Fruit fly (Drosophila melanogaster) whole organism, larva: ENCODE data around the gene CG13258.
A peak's percentile ranks its signal among the peaks of the same experiment; 100 is the strongest.

Experiments used
- noc ChIP-seq: fragments of 200-800 bp; sonication (Bioruptor generic); optimal IDR thresholded peaks from 3 replicates; lab custom pipeline; 2019; ENCODE audit warnings: missing biosample characterization, mild to moderate bottlenecking, missing genetic modification characterization, moderate library complexity

Gene CG13258

DNA sequence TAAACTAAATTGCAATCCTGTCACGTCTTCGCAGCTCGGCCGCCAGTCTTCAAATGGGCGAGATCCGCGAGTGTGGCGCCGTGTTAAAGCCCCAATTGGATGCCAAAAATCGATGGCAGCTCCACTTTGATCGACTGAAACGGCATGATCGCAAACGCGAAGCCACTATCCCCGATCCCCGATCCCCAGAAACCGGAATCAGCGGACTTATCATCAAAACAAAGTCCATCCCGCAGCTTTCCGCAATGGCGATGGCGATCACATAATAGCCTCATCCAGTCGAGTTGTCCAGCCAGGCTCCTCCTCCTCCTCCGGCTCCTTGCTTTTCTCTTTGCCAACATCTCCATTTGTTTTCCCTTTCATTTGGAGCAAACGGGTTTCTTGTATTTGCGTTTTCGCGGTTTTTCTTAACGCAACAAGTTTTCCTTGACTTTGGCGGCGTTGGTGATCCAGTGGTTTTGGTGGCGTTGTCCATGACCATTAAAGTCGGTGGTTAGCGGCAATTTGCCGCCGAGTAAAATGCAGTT is at the start of gene CG13258:
Gene CG13258, minus strand, starts transcription at position 51 of the 527 bp plus-strand sequence.
- no peak for TF ChIP-seq noc

DNA sequence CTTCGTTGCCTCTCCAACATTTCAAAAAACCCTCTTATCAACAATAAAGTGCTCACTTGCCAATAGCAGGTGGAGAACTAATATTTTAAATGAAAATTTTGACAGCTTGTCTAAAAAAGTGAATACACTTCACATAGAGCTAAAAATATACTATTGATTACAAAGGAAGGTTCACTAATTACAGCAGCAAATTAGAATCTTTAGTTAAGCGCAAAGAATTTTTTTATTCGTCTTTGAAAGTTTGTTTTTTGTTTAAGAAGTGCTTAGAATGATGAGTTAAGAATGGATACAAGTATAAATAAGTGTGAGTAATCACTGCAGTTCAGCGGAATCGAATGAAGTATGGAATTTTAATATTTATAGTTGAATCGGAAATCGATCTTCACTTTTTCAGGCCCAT is 49.4 kb upstream of the CG13258 start, which contains the start of gene CG44405:
Gene CG44405, minus strand, starts transcription at position 101 of the 400 bp plus-strand sequence.
- no peak for TF ChIP-seq noc

DNA sequence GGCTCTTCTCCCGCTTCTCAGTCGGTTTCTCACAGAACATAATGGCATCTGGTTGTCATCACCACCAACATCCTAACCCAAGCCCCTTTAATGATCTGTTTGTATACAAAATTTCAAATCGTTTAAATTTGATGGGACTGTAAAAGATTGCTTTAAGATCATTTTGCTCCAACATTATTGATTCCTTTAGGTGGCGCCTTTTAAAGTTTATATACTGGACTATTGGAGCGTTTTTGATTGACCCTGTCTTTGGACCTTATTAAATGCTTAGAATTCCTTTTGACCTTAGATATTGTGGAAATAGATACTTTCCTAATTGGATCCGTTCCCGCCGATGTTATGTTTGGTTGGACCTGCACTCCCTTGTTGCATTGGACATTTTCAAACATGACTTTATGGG is 47.4 kb upstream of the CG13258 start, which contains the start of gene CG42266:
Gene CG42266, minus strand, starts transcription at position 101 of the 400 bp plus-strand sequence.
- TF ChIP-seq noc: no peak

DNA sequence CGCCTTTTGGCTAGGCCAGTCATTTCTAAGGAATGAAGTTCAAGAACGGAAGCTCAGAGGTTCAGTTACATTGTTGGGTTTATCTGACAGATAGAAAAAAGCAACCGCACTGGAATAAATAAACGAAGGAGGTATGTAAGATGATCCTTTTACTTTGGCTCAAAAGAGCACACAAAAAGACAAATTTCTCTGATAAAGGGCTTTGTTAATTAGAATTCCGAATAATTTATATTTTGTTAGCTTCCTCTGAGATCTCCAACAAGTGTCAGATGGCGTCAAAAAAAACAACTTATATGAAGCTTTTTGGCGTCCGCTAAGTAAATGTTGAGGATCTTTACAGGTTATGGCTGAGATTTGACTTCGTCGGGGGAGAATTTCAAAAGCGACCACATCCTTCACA is 45.0 kb upstream of the CG13258 start, which contains the start of gene CG31817:
Gene CG31817, minus strand, starts transcription at position 101 of the 400 bp plus-strand sequence.
- no peak for TF ChIP-seq noc

DNA sequence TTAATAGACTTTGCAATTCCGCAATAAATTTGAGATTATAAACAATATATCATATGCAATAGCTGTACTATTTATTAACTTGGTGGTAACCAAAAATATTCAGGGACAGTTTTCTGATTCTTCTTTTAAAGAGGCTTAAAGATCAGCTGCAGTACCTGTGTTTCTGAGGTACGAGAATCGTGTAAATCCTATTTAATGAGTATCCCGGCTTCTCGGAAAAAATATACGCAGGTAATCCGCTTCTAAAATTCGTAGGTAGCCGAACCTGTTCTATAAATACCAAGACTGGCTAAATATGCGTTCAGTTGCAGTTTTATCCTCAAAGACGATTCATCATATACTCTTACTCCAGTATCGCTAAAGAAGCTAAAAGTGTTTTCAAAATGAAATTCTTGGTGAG is 36.8 kb upstream of the CG13258 start, which contains the start of gene CG4440:
Gene CG4440, plus strand, starts transcription at position 301 of the 400 bp plus-strand sequence.
- TF ChIP-seq noc: no peak

DNA sequence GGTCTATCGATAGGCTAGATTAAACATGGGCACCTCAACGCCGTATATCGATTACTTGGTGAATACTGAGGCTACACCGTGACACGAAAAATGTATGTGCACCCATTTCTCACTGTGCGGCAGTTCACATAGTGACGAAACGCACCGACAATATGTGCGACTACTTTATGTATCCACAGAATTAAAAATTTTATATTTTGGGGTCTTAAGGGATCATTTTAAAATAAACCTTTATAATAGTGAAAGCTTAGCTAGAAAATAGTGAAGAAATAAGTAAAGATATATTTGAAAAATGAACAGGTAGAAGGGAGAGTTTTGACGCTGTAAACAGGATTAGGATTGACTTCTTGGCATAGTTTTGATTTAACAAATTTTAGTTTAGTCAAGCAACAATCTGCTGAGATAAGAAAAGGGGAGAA is 36.3 kb upstream of the CG13258 start, which contains the start of gene mRpL4:
Gene mRpL4, minus strand, starts transcription at position 31 of the 419 bp plus-strand sequence.
- no peak for TF ChIP-seq noc

DNA sequence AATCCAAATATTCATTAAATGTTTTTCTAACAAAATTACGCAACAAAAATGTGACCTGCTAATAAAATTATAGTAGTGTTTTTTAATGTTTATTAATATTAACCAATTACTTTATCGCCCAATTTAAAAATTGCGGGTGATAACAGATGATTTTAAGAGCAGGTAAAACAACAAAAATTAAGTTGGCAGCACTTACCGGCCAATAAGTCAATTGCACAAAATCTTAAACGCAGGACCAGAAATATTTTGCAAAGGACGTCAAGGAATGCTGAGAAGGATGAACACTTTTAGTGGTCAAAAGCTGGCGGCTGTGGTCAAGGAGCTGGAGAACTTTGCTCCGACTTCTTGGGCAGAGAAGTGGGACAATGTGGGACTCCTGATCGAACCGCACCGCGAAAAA is 34.1 kb upstream of the CG13258 start, which contains the start of gene CG4278:
Gene CG4278, plus strand, starts transcription at position 178 of the 400 bp plus-strand sequence.
- no peak for TF ChIP-seq noc

DNA sequence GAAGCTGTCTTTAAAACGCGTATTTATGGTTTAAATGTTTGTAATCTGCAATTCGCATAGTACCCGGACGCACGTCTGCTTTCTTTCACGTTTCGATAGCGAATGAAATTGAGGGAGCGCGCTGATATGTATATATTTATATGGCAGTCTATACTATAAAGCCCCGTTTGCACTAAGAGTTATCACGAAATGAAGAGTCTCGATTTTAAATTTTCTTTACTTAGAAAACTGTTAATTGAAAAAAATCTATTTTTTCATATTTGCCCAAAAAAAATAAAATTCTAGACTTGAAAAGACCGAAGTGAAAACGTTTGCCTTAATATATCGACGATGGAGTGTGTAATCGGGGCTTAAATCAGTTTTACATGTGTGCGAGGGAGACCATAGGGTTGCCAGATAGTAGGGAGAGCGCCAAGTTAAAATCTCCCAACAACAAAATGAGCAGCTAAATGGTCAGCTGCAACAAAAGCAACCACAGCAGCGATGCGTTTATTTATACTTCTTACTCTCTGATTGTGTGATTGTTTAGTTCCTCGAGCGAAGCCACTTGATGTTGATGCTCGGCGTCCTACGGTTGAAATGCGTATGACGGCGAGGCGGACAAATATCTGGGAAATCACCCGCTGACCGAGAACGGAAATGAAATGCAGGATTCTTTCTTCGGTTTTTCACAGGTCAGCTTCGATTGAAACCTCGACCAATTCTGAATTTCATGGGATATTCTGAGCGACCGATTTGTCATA is 32.9 kb upstream of the CG13258 start, which contains the start of gene cact:
Gene cact, minus strand, starts transcription at position 693 of the 743 bp plus-strand sequence.
- TF ChIP-seq noc: peak; percentile 96

DNA sequence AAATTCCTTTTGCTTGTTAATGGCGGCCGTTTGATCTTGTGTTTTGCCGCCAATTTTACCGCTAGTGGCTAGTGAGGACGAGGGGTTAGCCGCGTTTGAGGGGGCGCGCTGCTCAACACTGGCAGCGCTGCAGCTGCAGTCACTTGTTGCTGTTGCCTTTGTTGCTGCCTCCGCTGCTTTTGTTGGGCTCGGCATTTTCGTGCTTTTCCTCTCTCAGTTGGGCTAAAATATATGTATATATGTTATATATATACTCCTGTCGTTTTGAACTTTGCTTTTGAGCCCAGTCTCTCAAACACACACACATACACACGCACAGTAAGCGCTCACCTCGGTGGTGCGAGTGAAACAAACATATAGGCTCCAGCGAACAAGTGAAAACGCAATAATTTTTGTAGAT is 32.0 kb upstream of the CG13258 start:
- TF ChIP-seq noc: no peak

DNA sequence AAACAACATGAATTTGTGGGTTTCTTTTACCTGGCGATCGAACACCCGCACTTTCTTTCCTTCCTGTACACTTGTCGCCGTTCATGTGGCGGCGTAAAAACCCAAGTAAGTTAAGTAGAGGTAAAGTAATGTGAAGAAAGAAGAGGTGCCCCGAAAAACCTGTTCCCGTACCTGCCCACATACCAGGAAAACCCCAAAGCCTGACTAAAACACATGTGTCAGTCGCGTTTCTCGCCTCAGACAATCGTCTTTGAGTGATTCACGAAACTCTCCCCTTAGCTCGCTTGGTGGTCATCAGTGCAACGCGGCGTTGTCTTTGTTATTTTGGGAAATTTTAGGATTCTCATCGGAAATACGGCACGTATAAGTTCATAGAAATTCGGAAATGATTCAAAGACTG is 30.7 kb upstream of the CG13258 start:
- TF ChIP-seq noc: no peak

DNA sequence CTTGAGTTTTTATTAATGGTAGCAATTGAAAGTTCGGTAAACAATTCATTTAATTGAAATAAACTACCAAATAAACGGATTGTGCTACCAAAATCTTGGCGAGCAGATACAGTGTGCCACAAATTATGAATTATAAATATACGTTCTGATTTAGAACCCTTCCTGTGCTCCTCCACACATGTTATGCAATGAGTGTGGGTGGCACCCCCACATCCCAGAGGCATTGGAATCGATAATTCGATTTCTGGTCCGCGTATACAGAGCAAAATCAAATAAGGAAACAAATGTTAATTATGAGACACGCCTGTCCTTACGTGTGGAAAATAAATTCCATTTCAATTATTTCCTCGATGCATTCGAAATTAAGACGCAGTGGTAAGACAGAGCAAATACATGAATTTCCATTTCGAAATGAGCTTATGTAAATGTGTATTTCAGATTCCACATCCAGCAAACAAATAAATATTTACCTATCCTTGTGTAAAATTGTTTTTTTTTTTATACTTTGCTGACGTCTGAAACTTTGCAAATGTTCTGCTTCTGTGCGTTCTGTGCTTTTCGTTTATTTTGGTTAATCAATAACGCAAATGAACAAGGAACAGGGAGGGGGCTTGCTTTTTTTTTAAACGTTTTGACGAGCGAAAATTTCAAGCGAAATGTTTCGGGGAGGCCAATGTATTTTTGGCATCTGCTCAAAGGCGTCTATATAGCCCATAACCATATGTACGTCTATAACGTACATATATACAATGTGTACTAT is 29.2 kb upstream of the CG13258 start:
- TF ChIP-seq noc: no peak

DNA sequence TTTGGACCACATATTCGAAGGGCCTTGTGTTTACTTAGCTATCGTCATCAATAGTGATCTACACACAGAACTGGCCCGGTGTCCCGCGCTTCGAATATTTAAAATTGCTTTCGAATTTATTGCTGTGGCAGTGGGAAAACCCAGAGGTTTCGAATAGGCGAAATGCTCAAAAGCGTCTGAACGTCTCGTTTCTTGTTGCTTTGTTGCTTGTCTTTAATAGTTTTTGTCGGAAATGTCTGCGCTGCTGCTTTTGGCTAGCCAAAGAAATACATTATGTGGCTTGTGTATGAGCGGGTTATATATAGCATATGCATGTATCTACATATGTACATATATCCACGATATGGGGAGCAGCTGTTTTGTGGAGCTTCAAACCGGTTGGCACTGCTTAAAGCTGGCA is 28.4 kb upstream of the CG13258 start:
- no peak for TF ChIP-seq noc

DNA sequence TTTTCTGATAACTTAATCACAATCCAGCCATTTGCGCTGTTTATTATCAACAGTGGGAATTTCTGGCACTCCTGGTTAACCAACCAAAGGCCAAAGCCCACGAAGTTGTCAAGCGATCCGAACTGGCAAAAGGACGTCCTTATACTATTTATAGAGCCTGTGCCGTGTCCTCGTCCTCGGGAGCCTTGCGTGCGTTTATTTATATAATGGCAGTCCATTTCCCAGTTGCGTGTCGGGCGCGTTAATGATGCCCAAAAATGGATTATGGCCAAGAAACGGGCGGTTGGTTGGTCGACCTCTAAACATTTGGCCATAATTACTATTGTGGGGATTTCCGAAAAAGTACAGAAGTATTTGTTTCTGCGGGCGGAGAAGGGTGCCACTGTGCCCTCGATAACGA is 27.6 kb upstream of the CG13258 start:
- no peak for TF ChIP-seq noc

DNA sequence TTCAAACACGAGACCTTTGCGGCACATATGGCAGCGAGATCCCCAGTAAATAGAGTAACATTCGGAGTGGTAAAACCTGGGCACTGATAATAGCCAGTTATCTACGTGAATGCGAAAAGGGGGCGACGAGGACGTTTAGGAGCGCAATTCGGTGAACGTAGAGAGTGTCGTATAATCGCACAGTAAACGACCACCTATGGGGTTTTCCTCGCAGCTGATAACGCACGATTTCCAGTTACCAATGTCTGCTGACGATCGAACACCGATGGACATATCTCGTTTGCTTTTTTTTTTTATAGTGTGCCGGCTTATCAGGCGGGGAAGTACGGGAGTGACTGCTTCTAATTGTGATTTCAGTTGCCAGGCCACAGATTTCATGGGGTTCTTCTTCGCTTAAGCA is 26.9 kb upstream of the CG13258 start:
- TF ChIP-seq noc: peak; percentile 21

DNA sequence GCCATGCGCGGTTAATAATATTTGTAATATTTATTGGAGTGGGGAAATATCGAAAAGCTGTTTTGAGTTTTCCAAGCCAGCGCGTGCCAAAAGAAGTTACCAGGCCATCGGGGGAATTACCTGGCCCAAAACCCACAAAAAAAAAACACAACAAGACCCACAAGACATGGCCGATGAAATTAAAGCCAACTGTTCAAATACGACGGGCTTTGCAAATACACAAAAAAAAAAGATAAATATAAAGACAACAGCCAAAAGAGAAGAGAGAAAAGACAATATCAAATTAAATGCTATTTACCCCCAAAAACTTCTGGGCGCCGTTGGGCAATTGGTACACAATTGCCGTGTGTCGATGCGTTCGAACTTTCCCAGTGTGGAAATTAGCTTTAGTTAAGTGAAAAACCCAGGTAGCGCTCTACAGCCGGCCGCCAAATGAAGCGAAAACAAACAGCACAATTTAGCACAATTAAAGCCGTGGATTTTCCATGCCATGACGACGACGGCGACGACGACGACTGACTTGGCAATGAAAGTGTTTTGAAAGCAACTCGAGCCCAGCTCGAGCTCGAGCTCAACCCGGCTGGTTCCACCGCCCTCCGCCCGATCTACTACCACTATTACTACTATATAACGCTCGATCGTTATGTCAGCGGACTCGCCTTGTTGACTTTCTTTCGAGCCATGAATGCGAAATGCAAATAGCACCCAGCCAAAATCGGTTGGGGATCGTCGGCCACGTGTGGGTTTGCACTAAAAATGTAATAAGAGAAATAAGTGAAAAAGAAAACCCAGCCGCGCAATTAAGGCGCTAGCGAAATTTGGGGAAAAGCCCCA is 25.2 kb upstream of the CG13258 start:
- TF ChIP-seq noc: peak; percentile 4

DNA sequence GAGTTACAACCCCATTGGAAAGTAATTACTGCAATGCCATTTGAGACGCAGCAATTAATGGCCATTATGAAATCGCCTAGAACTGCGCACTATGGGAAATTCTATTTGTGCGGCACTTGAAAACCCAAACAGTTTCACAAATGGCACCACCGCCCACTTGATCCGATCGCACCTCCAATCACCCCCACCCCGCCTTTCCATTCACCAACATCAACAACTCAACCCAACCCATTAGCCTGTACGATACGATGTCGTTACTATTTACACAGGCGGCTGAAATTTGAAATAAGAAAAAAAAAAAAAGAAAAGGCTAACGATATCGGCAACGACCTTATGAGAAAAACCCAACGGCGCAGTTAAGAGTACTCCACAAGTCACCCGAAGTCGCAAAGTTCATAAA is 24.3 kb upstream of the CG13258 start:
- TF ChIP-seq noc: no peak
